Worm (Caenorhabditis elegans): Measurements from ENCODE around the gene M01H9.5.

Gene M01H9.5

ce11 chrIV:4468046-4468727 is 2.9 kb downstream of the M01H9.5 start (continued):
- peak; percentile 56 for TF ChIP-seq nhr-71 (tag; optimal IDR thresholded peaks at IDR 0.05)
- TF ChIP-seq isw-1 (GFP tag; IDR thresholded peaks at IDR 0.05) = no peak
- peak; percentile 42 for TF ChIP-seq sup-37 (GFP tag; optimal IDR thresholded peaks at IDR 0.05)
- TF ChIP-seq pax-3 (tag; optimal IDR thresholded peaks at IDR 0.05) = peak; percentile 28
- TF ChIP-seq skn-1 (tag; optimal IDR thresholded peaks at IDR 0.05) = no peak
- TF ChIP-seq nhr-20 (tag; optimal IDR thresholded peaks at IDR 0.05) = peak; percentile 20

ce11 chrIV:4469055-4469454 is 3.8 kb downstream of the M01H9.5 start:
- no peak for TF ChIP-seq efl-1 (optimal IDR thresholded peaks at IDR 0.05)
- TF ChIP-seq efl-1 (GFP tag; optimal IDR thresholded peaks at IDR 0.05 in 1 of 2) = peak in 1 of 2 experiments; percentile 86
- no peak for TF ChIP-seq lin-14 (GFP tag; optimal IDR thresholded peaks at IDR 0.05)
- no peak for TF ChIP-seq blmp-1 (tag; optimal IDR thresholded peaks at IDR 0.05)

- TF ChIP-seq nhr-85 (tag) = peak; percentile 71
- TF ChIP-seq nhr-77 (tag; optimal IDR thresholded peaks at IDR 0.05) = no peak
- peak; percentile 64 for TF ChIP-seq swsn-7 (tag; optimal IDR thresholded peaks at IDR 0.05)
- TF ChIP-seq mep-1 (tag; optimal IDR thresholded peaks at IDR 0.05) = peak; percentile 39
- TF ChIP-seq fkh-8 (tag; optimal IDR thresholded peaks at IDR 0.05) = peak; percentile 91
- TF ChIP-seq vab-15 (tag; optimal IDR thresholded peaks at IDR 0.05) = no peak
- no peak for TF ChIP-seq grh-1 (GFP tag; IDR thresholded peaks at IDR 0.05)
- no peak for TF ChIP-seq hlh-17 (GFP tag; optimal IDR thresholded peaks at IDR 0.05; ENCODE audit: borderline replicate concordance)
- TF ChIP-seq C16A3.4 (tag; optimal IDR thresholded peaks at IDR 0.05) = peak; percentile 59
- TF ChIP-seq unc-30 (tag; optimal IDR thresholded peaks at IDR 0.05) = no peak
- TF ChIP-seq sox-4 (tag; optimal IDR thresholded peaks at IDR 0.05) = peak; percentile 47
- no peak for TF ChIP-seq F16B12.6 (tag; optimal IDR thresholded peaks at IDR 0.05)
- no peak for TF ChIP-seq nhr-11 (tag; optimal IDR thresholded peaks at IDR 0.05)
- TF ChIP-seq hpl-2 (GFP tag; optimal IDR thresholded peaks at IDR 0.05) = no peak
- TF ChIP-seq nhr-76 (tag; optimal IDR thresholded peaks at IDR 0.05) = no peak
- TF ChIP-seq pqm-1 (tag; optimal IDR thresholded peaks at IDR 0.05) = no peak
- no peak for TF ChIP-seq nhr-84 (tag; optimal IDR thresholded peaks at IDR 0.05)
- TF ChIP-seq ceh-63 (GFP tag; optimal IDR thresholded peaks at IDR 0.05) = no peak
- TF ChIP-seq lsy-2 (tag; optimal IDR thresholded peaks at IDR 0.05) = peak; percentile 61 to 86
- TF ChIP-seq nhr-12 (tag; optimal IDR thresholded peaks at IDR 0.05) = no peak
- TF ChIP-seq lin-39 (tag; optimal IDR thresholded peaks at IDR 0.05) = no peak
- no peak for TF ChIP-seq nhr-28 (tag; optimal IDR thresholded peaks at IDR 0.05)
- no peak for TF ChIP-seq egl-27 (tag; optimal IDR thresholded peaks at IDR 0.05)
- no peak for TF ChIP-seq aha-1 (tag; optimal IDR thresholded peaks at IDR 0.05)
- TF ChIP-seq aly-2 (tag; optimal IDR thresholded peaks at IDR 0.05) = no peak
- TF ChIP-seq skn-1 (tag; optimal IDR thresholded peaks at IDR 0.05) = peak; percentile 12
- peak; percentile 84 for TF ChIP-seq nhr-71 (tag; optimal IDR thresholded peaks at IDR 0.05)
- TF ChIP-seq ceh-82 (tag; optimal IDR thresholded peaks at IDR 0.05) = peak in 1 of 3 experiments; percentile 53
- TF ChIP-seq tlp-1 (tag; optimal IDR thresholded peaks at IDR 0.05) = no peak
- TF ChIP-seq nhr-237 (tag; optimal IDR thresholded peaks at IDR 0.05) = no peak
- TF ChIP-seq mdl-1 (tag; optimal IDR thresholded peaks at IDR 0.05) = peak in 1 of 2 experiments; percentile 93
- peak; percentile 78 for TF ChIP-seq snu-23 (GFP tag; optimal IDR thresholded peaks at IDR 0.05)
- peak; percentile 75 for TF ChIP-seq lin-13 (GFP tag; optimal IDR thresholded peaks at IDR 0.05)
- peak; percentile 68 for TF ChIP-seq pax-3 (tag; optimal IDR thresholded peaks at IDR 0.05)
- peak; percentile 39 to 49 (median 40) for TF ChIP-seq dpl-1 (GFP tag; optimal IDR thresholded peaks at IDR 0.05)
- no peak for TF ChIP-seq lin-15B (tag; optimal IDR thresholded peaks at IDR 0.05)
- no peak for TF ChIP-seq alr-1 (tag; optimal IDR thresholded peaks at IDR 0.05; ENCODE audit: borderline replicate concordance)
- 0 out of 2 replicates have a peak, but pooled peaks have one; percentile 26 for TF ChIP-seq unc-98 (GFP tag; IDR thresholded peaks at IDR 0.05)
- TF ChIP-seq hlh-4 (tag; optimal IDR thresholded peaks at IDR 0.05) = no peak
- TF ChIP-seq nhr-47 (tag; optimal IDR thresholded peaks at IDR 0.05) = peak; percentile 72
Observed at ce11 chrIV:4469770-4470709, 4.8 kb downstream of the M01H9.5 start.

All from whole organism, L1 larva.